Fruit fly (Drosophila melanogaster) whole organism, pupa: ENCODE measurements around the gene CG10140.
A peak's percentile ranks its signal among the peaks of the same experiment; 100 is the strongest.

Experiments
- CG10348 ChIP-seq: fragments of 200-800 bp; sonication (Bioruptor generic); IDR thresholded peaks from 2 replicates; pipeline ENCODE4 v1.3.6; 2022; ENCODE audit warnings: missing biosample characterization, missing genetic modification characterization
- CG12605 ChIP-seq: fragments of 200-800 bp; sonication (Bioruptor generic); IDR thresholded peaks from 2 replicates; pipeline ENCODE4 v1.3.6; 2022; ENCODE audit warnings: missing biosample characterization, missing genetic modification characterization
- CG13204 ChIP-seq: fragments of 200-800 bp; sonication (Bioruptor generic); optimal IDR thresholded peaks from 2 replicates; lab custom pipeline; 2018; ENCODE audit warnings: missing biosample characterization, mild to moderate bottlenecking, missing genetic modification characterization, moderate library complexity
- CG14655 ChIP-seq: fragments of 200-800 bp; sonication (Bioruptor generic); optimal IDR thresholded peaks from 3 replicates; lab custom pipeline; 2017; ENCODE audit warnings: mild to moderate bottlenecking, missing biosample characterization, missing genetic modification reagents, missing genetic modification characterization
- CG15710 ChIP-seq: fragments of 200-800 bp; sonication (Bioruptor generic); optimal IDR thresholded peaks from 2 replicates; lab custom pipeline; 2018; ENCODE audit warnings: missing biosample characterization, mild to moderate bottlenecking, missing genetic modification characterization, moderate library complexity
- CG17806 ChIP-seq: fragments of 200-800 bp; sonication (Bioruptor generic); optimal IDR thresholded peaks from 2 replicates; lab custom pipeline; 2018; ENCODE audit warnings: missing biosample characterization, mild to moderate bottlenecking, missing genetic modification characterization, moderate library complexity
- CG32121 ChIP-seq: fragments of 200-800 bp; sonication (Bioruptor generic); IDR thresholded peaks from 2 replicates; pipeline ENCODE4 v1.3.6; 2022; ENCODE audit warnings: missing biosample characterization, missing genetic modification characterization
- CG34367 ChIP-seq: fragments of 200-800 bp; sonication (Bioruptor generic); optimal IDR thresholded peaks from 2 replicates; lab custom pipeline; 2018; ENCODE audit warnings: missing biosample characterization, mild to moderate bottlenecking, missing genetic modification characterization
- CG4496 ChIP-seq: fragments of 200-800 bp; sonication (Bioruptor generic); IDR thresholded peaks from 3 replicates; pipeline ENCODE4 v1.3.6; 2022; ENCODE audit warnings: missing biosample characterization, missing genetic modification characterization
- CG8159 ChIP-seq: fragments of 200-800 bp; sonication (Bioruptor generic); optimal IDR thresholded peaks from 3 replicates; lab custom pipeline; 2018; ENCODE audit warnings: missing biosample characterization, mild to moderate bottlenecking, missing genetic modification characterization, moderate library complexity
- CG8301 ChIP-seq: fragments of 200-800 bp; sonication (Bioruptor generic); optimal IDR thresholded peaks from 2 replicates; lab custom pipeline; 2018; ENCODE audit warnings: missing biosample characterization, mild to moderate bottlenecking, missing genetic modification characterization
- CG9948 ChIP-seq: fragments of 200-800 bp; sonication (Bioruptor generic); optimal IDR thresholded peaks from 2 replicates; lab custom pipeline; 2018; ENCODE audit warnings: missing biosample characterization, mild to moderate bottlenecking, missing genetic modification characterization, moderate library complexity
- D1 ChIP-seq: fragments of 200-800 bp; sonication (Bioruptor generic); optimal IDR thresholded peaks from 2 replicates; lab custom pipeline; 2018; ENCODE audit warnings: missing biosample characterization, mild to moderate bottlenecking, missing genetic modification characterization, moderate library complexity
- EcR ChIP-seq: fragments of 200-800 bp; sonication (Bioruptor generic); optimal IDR thresholded peaks from 3 replicates; lab custom pipeline; 2019; ENCODE audit warnings: missing biosample characterization, missing genetic modification characterization, mild to moderate bottlenecking, moderate library complexity, missing genetic modification reagents
- Ets98B ChIP-seq: fragments of 200-800 bp; sonication (Bioruptor generic); IDR thresholded peaks from 2 replicates; pipeline ENCODE4 v1.3.6; 2022; ENCODE audit warnings: missing biosample characterization, missing genetic modification characterization
- Pif1A ChIP-seq: fragments of 200-800 bp; sonication (Bioruptor generic); optimal IDR thresholded peaks from 3 replicates; lab custom pipeline; 2016; ENCODE audit warnings: missing biosample characterization, missing genetic modification characterization
- Pif1B ChIP-seq: fragments of 200-800 bp; sonication (Bioruptor generic); optimal IDR thresholded peaks from 3 replicates; lab custom pipeline; 2016; ENCODE audit warnings: missing biosample characterization, missing genetic modification characterization
- Snoo ChIP-seq: fragments of 200-800 bp; sonication (Bioruptor generic); optimal IDR thresholded peaks from 3 replicates; lab custom pipeline; 2017; ENCODE audit warnings: missing biosample characterization, mild to moderate bottlenecking, missing genetic modification characterization, inconsistent platforms
- fd96Ca ChIP-seq: fragments of 200-800 bp; sonication (Bioruptor generic); IDR thresholded peaks from 3 replicates; pipeline ENCODE4 v1.3.6; 2022; ENCODE audit warnings: missing biosample characterization, missing genetic modification characterization
- gl ChIP-seq: fragments of 200-800 bp; sonication (Bioruptor generic); optimal IDR thresholded peaks from 2 replicates; lab custom pipeline; 2018; ENCODE audit warnings: missing biosample characterization, mild to moderate bottlenecking, missing genetic modification characterization
- rn ChIP-seq: fragments of 200-800 bp; sonication (Bioruptor generic); IDR thresholded peaks from 2 replicates; pipeline ENCODE4 v1.3.6; 2022; ENCODE audit warnings: missing biosample characterization, missing genetic modification characterization

The CG10140 gene

dm6 chr3L:13477453-13478184 lies 37.3 kb upstream of the CG10140 start, which contains the start of gene stv:
Gene stv (plus strand): TSS chr3L:13477541.
- peak; percentile 9; the same call in 1 of the 2 replicates for TF ChIP-seq Ets98B (GFP tag; lab: Robert Waterston, UW)
- peak; percentile 11; the same call in 1 of the 3 replicates for TF ChIP-seq fd96Ca (GFP tag; lab: Robert Waterston, UW)
- TF ChIP-seq CG9948 (tag; lab: Kevin White, UChicago): no peak

dm6 chr3L:13476566-13477452 lies 36.5 kb upstream of the CG10140 start:
- TF ChIP-seq Pif1B (GFP tag; lab: Kevin White, UChicago): peak; percentile 81
- TF ChIP-seq Snoo (tag; lab: Kevin White, UChicago): peak; percentile 79
- TF ChIP-seq CG4496 (GFP tag; lab: Robert Waterston, UW): peak; percentile 88
- peak; percentile 95 for TF ChIP-seq CG9948 (tag; lab: Kevin White, UChicago)
- peak; percentile 90 for TF ChIP-seq CG8159
- TF ChIP-seq rn: peak; percentile 87
- TF ChIP-seq CG15710 (tag; lab: Kevin White, UChicago): peak; percentile 93
- peak; percentile 91 for TF ChIP-seq CG34367 (tag; lab: Kevin White, UChicago)
- TF ChIP-seq CG13204: peak; percentile 60
- TF ChIP-seq Pif1A (GFP tag; lab: Kevin White, UChicago): peak; percentile 88
- TF ChIP-seq CG12605: peak; percentile 75
- peak; percentile 97 for TF ChIP-seq CG14655 (GFP tag; lab: Kevin White, UChicago)
- TF ChIP-seq gl (tag; lab: Kevin White, UChicago): peak; percentile 72
- TF ChIP-seq CG10348 (GFP tag; lab: Robert Waterston, UW): peak; percentile 71
- TF ChIP-seq CG17806 (tag; lab: Kevin White, UChicago): peak; percentile 89
- TF ChIP-seq CG8301 (tag; lab: Kevin White, UChicago): peak; percentile 97
- TF ChIP-seq fd96Ca (GFP tag; lab: Robert Waterston, UW): peak; percentile 86
- peak; percentile 90 for TF ChIP-seq Ets98B (GFP tag; lab: Robert Waterston, UW)
- TF ChIP-seq EcR: no peak
- peak; percentile 94 for TF ChIP-seq CG32121 (GFP tag; lab: Robert Waterston, UW)
- peak; percentile 92 for TF ChIP-seq D1 (tag; lab: Kevin White, UChicago)
- TF ChIP-seq, all 21 proteins: peak for 20

- TF ChIP-seq CG8159 (no peak), CG13204 (no peak), CG4496 (GFP tag; lab: Robert Waterston, UW) (no peak; the same call in 2 of the 3 replicates), fd96Ca (GFP tag; lab: Robert Waterston, UW) (no peak), Ets98B (GFP tag; lab: Robert Waterston, UW) (no peak), CG17806 (tag; lab: Kevin White, UChicago) (no peak), CG8301 (tag; lab: Kevin White, UChicago) (peak; percentile 15), CG12605 (peak; percentile 18; the same call in 1 of the 2 replicates), D1 (tag; lab: Kevin White, UChicago) (no peak), CG15710 (tag; lab: Kevin White, UChicago) (no peak), CG34367 (tag; lab: Kevin White, UChicago) (no peak)
These were observed 35.8 kb upstream of the CG10140 start for dm6 chr3L:13476070-13476469.

dm6 chr3L:13474607-13475006 lies 34.3 kb upstream of the CG10140 start, which contains the start of gene CG10089:
Gene CG10089 (minus strand): TSS chr3L:13474787.
- TF ChIP-seq CG13204 (no peak), Pif1B (GFP tag; lab: Kevin White, UChicago) (no peak), CG10348 (GFP tag; lab: Robert Waterston, UW) (no peak), Pif1A (GFP tag; lab: Kevin White, UChicago) (no peak), CG8301 (tag; lab: Kevin White, UChicago) (no peak)

dm6 chr3L:13457133-13457532 lies 16.9 kb upstream of the CG10140 start, which contains the start of gene CG10116:
Gene CG10116 (minus strand): TSS chr3L:13457238.
- no peak for TF ChIP-seq fd96Ca (GFP tag; lab: Robert Waterston, UW)
- TF ChIP-seq CG34367 (tag; lab: Kevin White, UChicago): no peak
- no peak for TF ChIP-seq rn
- no peak for TF ChIP-seq CG15710 (tag; lab: Kevin White, UChicago)
- TF ChIP-seq Ets98B (GFP tag; lab: Robert Waterston, UW): no peak
- no peak for TF ChIP-seq CG8301 (tag; lab: Kevin White, UChicago)
- TF ChIP-seq CG17806 (tag; lab: Kevin White, UChicago): no peak
- TF ChIP-seq Pif1B (GFP tag; lab: Kevin White, UChicago): no peak
- no peak for TF ChIP-seq Snoo (tag; lab: Kevin White, UChicago)
- no peak for TF ChIP-seq CG9948 (tag; lab: Kevin White, UChicago)
- TF ChIP-seq CG4496 (GFP tag; lab: Robert Waterston, UW): no peak
- no peak for TF ChIP-seq CG32121 (GFP tag; lab: Robert Waterston, UW)
- no peak for TF ChIP-seq EcR
- TF ChIP-seq Pif1A (GFP tag; lab: Kevin White, UChicago): no peak
- no peak for TF ChIP-seq CG13204
- no peak for TF ChIP-seq CG8159
- TF ChIP-seq D1 (tag; lab: Kevin White, UChicago): no peak
- TF ChIP-seq CG10348 (GFP tag; lab: Robert Waterston, UW): no peak
- no peak for TF ChIP-seq CG14655 (GFP tag; lab: Kevin White, UChicago)
- TF ChIP-seq gl (tag; lab: Kevin White, UChicago): no peak
- TF ChIP-seq, all 21 proteins: peak for 0
